Fruit fly (Drosophila melanogaster) whole organism, prepupa: ENCODE results near the gene fd96Ca.

ENCODE experiments used
- CG10631 ChIP-seq: fragments of 200-800 bp; sonication (Bioruptor generic); optimal IDR thresholded peaks from 2 replicates; lab custom pipeline; 2016; ENCODE audit warnings: missing biosample characterization, missing genetic modification characterization
- CG11902 ChIP-seq: fragments of 200-800 bp; sonication (Bioruptor generic); optimal IDR thresholded peaks from 3 replicates; lab custom pipeline; 2016; ENCODE audit warnings: missing biosample characterization, missing genetic modification characterization
- CG1621 ChIP-seq: fragments of 200-800 bp; sonication (Bioruptor generic); optimal IDR thresholded peaks from 3 replicates; lab custom pipeline; 2018; ENCODE audit warnings: missing biosample characterization, mild to moderate bottlenecking, missing genetic modification characterization
- CG16779 ChIP-seq: fragments of 200-800 bp; sonication (Bioruptor generic); optimal IDR thresholded peaks from 3 replicates; lab custom pipeline; 2017; ENCODE audit warnings: missing biosample characterization, mild to moderate bottlenecking, missing genetic modification characterization
- CG3032 ChIP-seq: fragments of 200-800 bp; optimal IDR thresholded peaks from 2 replicates; lab custom pipeline; 2019; ENCODE audit warnings: missing biosample characterization, mild to moderate bottlenecking, missing genetic modification characterization, moderate library complexity
- CG31627 ChIP-seq: fragments of 200-800 bp; sonication (Bioruptor generic); optimal IDR thresholded peaks from 3 replicates; lab custom pipeline; 2016; ENCODE audit warnings: missing biosample characterization, missing genetic modification characterization
- CG32006 ChIP-seq: fragments of 200-800 bp; sonication (Bioruptor generic); optimal IDR thresholded peaks from 3 replicates; lab custom pipeline; 2017; ENCODE audit warnings: missing biosample characterization, mild to moderate bottlenecking, missing genetic modification characterization
- CG3919 ChIP-seq: fragments of 200-800 bp; sonication (Bioruptor generic); optimal IDR thresholded peaks from 3 replicates; lab custom pipeline; 2016; ENCODE audit warnings: missing biosample characterization, missing genetic modification characterization
- CG4318 ChIP-seq: fragments of 200-800 bp; sonication (Bioruptor generic); optimal IDR thresholded peaks from 3 replicates; lab custom pipeline; 2017; ENCODE audit warnings: missing biosample characterization, mild to moderate bottlenecking, missing genetic modification characterization
- CG6163 ChIP-seq: fragments of 200-800 bp; sonication (Bioruptor generic); IDR thresholded peaks from 3 replicates; pipeline ENCODE4 v1.3.6; 2022; ENCODE audit warnings: missing biosample characterization, missing genetic modification characterization
- CG6808 ChIP-seq: fragments of 200-800 bp; sonication (Bioruptor generic); optimal IDR thresholded peaks from 3 replicates; lab custom pipeline; 2017; ENCODE audit warnings: missing biosample characterization, missing genetic modification characterization, mild to moderate bottlenecking, moderate library complexity, missing genetic modification reagents
- CG8119 ChIP-seq: fragments of 200-800 bp; sonication (Bioruptor generic); IDR thresholded peaks from 3 replicates; pipeline ENCODE4 v1.3.6; 2022; ENCODE audit warnings: missing biosample characterization, missing genetic modification characterization
- CG9139 ChIP-seq: fragments of 200-800 bp; sonication (Bioruptor generic); optimal IDR thresholded peaks from 3 replicates; lab custom pipeline; 2017; ENCODE audit warnings: missing biosample characterization, mild to moderate bottlenecking, missing genetic modification characterization
- Eip78C ChIP-seq: fragments of 200-800 bp; sonication (Bioruptor generic); peaks from one replicate; lab custom pipeline; 2016; ENCODE audit warnings: missing biosample characterization, missing genetic modification characterization
- Eip93F ChIP-seq: fragments of 200-800 bp; sonication (Bioruptor generic); optimal IDR thresholded peaks from 2 replicates; lab custom pipeline; 2016; ENCODE audit warnings: missing biosample characterization, mild to moderate bottlenecking, missing genetic modification characterization
- Met ChIP-seq: fragments of 200-800 bp; sonication (Bioruptor generic); optimal IDR thresholded peaks from 3 replicates; lab custom pipeline; 2016; ENCODE audit warnings: missing biosample characterization, missing genetic modification characterization
- OdsH ChIP-seq: fragments of 200-800 bp; sonication (Bioruptor generic); optimal IDR thresholded peaks from 3 replicates; lab custom pipeline; 2016; ENCODE audit warnings: missing biosample characterization, missing genetic modification characterization
- Sox14 ChIP-seq: fragments of 200-800 bp; sonication (Bioruptor generic); optimal IDR thresholded peaks from 3 replicates; lab custom pipeline; 2016; ENCODE audit warnings: missing biosample characterization, missing genetic modification characterization
- Sox15 ChIP-seq: fragments of 200-800 bp; sonication (Bioruptor generic); optimal IDR thresholded peaks from 3 replicates; lab custom pipeline; 2016; ENCODE audit warnings: missing biosample characterization, missing genetic modification characterization
- achi ChIP-seq: fragments of 200-800 bp; sonication (Bioruptor generic); optimal IDR thresholded peaks from 3 replicates; lab custom pipeline; 2016; ENCODE audit warnings: missing biosample characterization, missing genetic modification characterization
- acj6 ChIP-seq: fragments of 200-800 bp; sonication (Bioruptor generic); optimal IDR thresholded peaks from 3 replicates; lab custom pipeline; 2016; ENCODE audit warnings: missing biosample characterization, missing genetic modification characterization
- dsx ChIP-seq: fragments of 200-800 bp; optimal IDR thresholded peaks from 3 replicates; lab custom pipeline; 2019; ENCODE audit warnings: missing biosample characterization, mild to moderate bottlenecking, missing genetic modification characterization, moderate library complexity; ENCODE audit not compliant: poor library complexity, severe bottlenecking
- eg ChIP-seq: fragments of 200-800 bp; sonication (Bioruptor generic); IDR thresholded peaks from 3 replicates; pipeline ENCODE4 v1.3.6; 2022; ENCODE audit warnings: missing biosample characterization, missing genetic modification characterization
- esn ChIP-seq: fragments of 200-800 bp; sonication (Bioruptor generic); optimal IDR thresholded peaks from 2 replicates; lab custom pipeline; 2016; ENCODE audit warnings: missing biosample characterization, mild to moderate bottlenecking, missing genetic modification characterization, moderate library complexity
- fd59A ChIP-seq: fragments of 200-800 bp; sonication (Bioruptor generic); optimal IDR thresholded peaks from 2 replicates; lab custom pipeline; 2017; ENCODE audit warnings: missing biosample characterization, mild to moderate bottlenecking, missing genetic modification characterization, missing genetic modification reagents
- lz ChIP-seq: fragments of 200-800 bp; sonication (Bioruptor generic); optimal IDR thresholded peaks from 3 replicates; lab custom pipeline; 2016; ENCODE audit warnings: missing biosample characterization, missing genetic modification characterization
- net ChIP-seq: fragments of 200-800 bp; sonication (Bioruptor generic); optimal IDR thresholded peaks from 3 replicates; lab custom pipeline; 2016; ENCODE audit warnings: missing biosample characterization, missing genetic modification characterization
- salr ChIP-seq, 2 experiments: fragments of 200-800 bp; sonication (Bioruptor generic); optimal IDR thresholded peaks; 3 replicates each; lab custom pipeline; 2016 to 2018; ENCODE audit warnings: missing biosample characterization in 2 of 2, missing genetic modification characterization in 2 of 2, mild to moderate bottlenecking in 1 of 2
- spab ChIP-seq: fragments of 200-800 bp; sonication (Bioruptor generic); optimal IDR thresholded peaks from 2 replicates; lab custom pipeline; 2017; ENCODE audit warnings: missing biosample characterization, mild to moderate bottlenecking, missing genetic modification characterization, missing genetic modification reagents
- svp ChIP-seq: fragments of 200-800 bp; sonication (Bioruptor generic); peaks from one replicate; lab custom pipeline; 2016; ENCODE audit warnings: missing biosample characterization, missing genetic modification characterization
- vri ChIP-seq: fragments of 200-800 bp; sonication (Bioruptor generic); optimal IDR thresholded peaks from 3 replicates; lab custom pipeline; 2016; ENCODE audit warnings: missing biosample characterization, mild to moderate bottlenecking, missing genetic modification characterization

fd96Ca gene

dm6 chr3R:25082348-25082747 lies at the start of gene fd96Ca:
TSS of gene fd96Ca (plus strand) at chr3R:25082684.
- TF ChIP-seq CG1621 (tag; lab: Kevin White, UChicago) (peak; percentile 3), dsx (no peak)

dm6 chr3R:25032686-25033085 lies 49.8 kb upstream of the fd96Ca start:
- no peak for TF ChIP-seq Eip78C (GFP tag; lab: Kevin White, UChicago)
- TF ChIP-seq salr (GFP tag; optimal IDR thresholded peaks at IDR 0.05; lab: Kevin White, UChicago), result no peak
- TF ChIP-seq svp (GFP tag; lab: Kevin White, UChicago), result no peak
- no peak for TF ChIP-seq Sox15
- TF ChIP-seq fd59A (GFP tag; lab: Kevin White, UChicago), result no peak

dm6 chr3R:25033142-25033586 lies 49.3 kb upstream of the fd96Ca start, which contains the start of gene Smg6:
TSS of gene Smg6 (minus strand) at chr3R:25033465.
- no peak for TF ChIP-seq lz

- no peak for TF ChIP-seq dsx
- no peak for TF ChIP-seq CG6163 (GFP tag; lab: Robert Waterston, UW)
- TF ChIP-seq CG16779 (tag; lab: Kevin White, UChicago), result no peak
- TF ChIP-seq eg, result no peak
- TF ChIP-seq net (GFP tag; lab: Kevin White, UChicago), result no peak
- TF ChIP-seq, all 60 proteins: peak for 0
Observed at dm6 chr3R:25036644-25037043, 45.8 kb upstream of the fd96Ca start, which contains the start of gene CG31115. TSS of gene CG31115 (plus strand) at chr3R:25036944.

dm6 chr3R:25039028-25039476 lies 43.4 kb upstream of the fd96Ca start, which contains the start of the genes Ythdf and bai:
TSS of gene Ythdf (minus strand) at chr3R:25039249.
TSS of gene bai (plus strand) at chr3R:25039374.
- TF ChIP-seq acj6 (GFP tag; lab: Kevin White, UChicago), result no peak
- TF ChIP-seq vri (GFP tag; lab: Kevin White, UChicago), result no peak
- TF ChIP-seq CG4318 (GFP tag; lab: Kevin White, UChicago), result no peak
- TF ChIP-seq CG3919 (GFP tag; lab: Kevin White, UChicago), result no peak
- peak; percentile 74 for TF ChIP-seq Sox14 (GFP tag; lab: Kevin White, UChicago)
- no peak for TF ChIP-seq achi
- no peak for TF ChIP-seq salr (GFP tag; optimal IDR thresholded peaks at IDR 0.05; lab: Kevin White, UChicago)
- no peak for TF ChIP-seq CG9139 (GFP tag; lab: Kevin White, UChicago)
- TF ChIP-seq CG31627 (GFP tag; lab: Kevin White, UChicago), result peak; percentile 42
- TF ChIP-seq lz, result peak; percentile 44
- TF ChIP-seq CG3032 (tag; lab: Kevin White, UChicago), result no peak
- TF ChIP-seq Eip93F (GFP tag; lab: Kevin White, UChicago), result peak; percentile 35
- TF ChIP-seq CG32006 (GFP tag; lab: Kevin White, UChicago), result no peak
- TF ChIP-seq OdsH (GFP tag; lab: Kevin White, UChicago), result no peak
- TF ChIP-seq CG10631 (GFP tag; lab: Kevin White, UChicago), result no peak
- no peak for TF ChIP-seq spab (GFP tag; lab: Kevin White, UChicago)
- TF ChIP-seq Met (GFP tag; lab: Kevin White, UChicago), result no peak
- TF ChIP-seq CG8119 (GFP tag; lab: Robert Waterston, UW), result no peak
- no peak for TF ChIP-seq CG6808 (GFP tag; lab: Kevin White, UChicago)
- peak; percentile 58 for TF ChIP-seq esn (GFP tag; lab: Kevin White, UChicago)
- no peak for TF ChIP-seq CG11902 (GFP tag; lab: Kevin White, UChicago)
- TF ChIP-seq, all 60 proteins: peak for 5
